Fruit fly (Drosophila melanogaster): Measurements from ENCODE around the gene Dpck.

DNA sequence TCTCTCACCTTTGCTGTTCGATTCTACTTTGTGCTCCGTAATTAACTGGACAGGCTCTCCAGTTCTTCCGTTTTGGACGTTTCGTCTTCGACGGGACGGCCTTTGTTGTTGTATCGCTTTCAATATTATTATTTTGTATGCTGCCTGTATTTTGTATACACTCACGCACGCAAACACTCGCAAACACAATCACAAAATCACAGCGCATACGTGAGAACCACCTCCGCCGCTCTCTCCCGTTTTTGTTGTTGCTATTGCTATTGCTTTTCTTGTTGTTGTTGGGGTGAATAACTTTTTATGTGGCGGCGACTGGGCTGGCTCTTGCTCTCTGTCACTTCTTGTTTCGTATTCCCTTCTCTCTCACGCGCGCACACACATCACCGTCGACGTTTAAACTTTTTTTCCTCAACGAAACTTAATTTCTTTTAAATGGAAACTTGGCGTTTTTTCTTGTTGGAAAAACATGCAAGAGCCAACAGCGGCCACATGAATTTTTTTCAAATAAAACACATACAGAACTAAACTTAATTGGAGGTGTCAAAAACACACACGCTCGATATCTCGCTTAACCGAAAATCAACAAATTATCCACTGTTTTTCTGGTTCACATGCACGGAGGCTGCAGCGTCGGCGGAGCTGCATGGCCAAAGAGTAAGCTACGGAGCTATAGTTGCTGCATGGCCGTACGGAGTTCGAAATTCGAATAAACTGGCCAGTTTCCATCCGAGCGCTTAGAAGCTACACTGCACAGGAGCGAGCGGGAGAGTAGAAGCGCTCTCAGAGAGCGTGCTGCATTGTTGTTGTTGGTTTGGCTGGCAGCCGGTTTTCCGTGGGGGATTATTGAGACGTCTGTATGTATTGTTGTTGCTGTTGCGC, 26.0 kb downstream of the Dpck start:
- TF ChIP-seq rib (GFP tag; IDR thresholded peaks at IDR 0.05): no peak
- no peak for TF ChIP-seq Meics (GFP tag; optimal IDR thresholded peaks at IDR 0.05)
- TF ChIP-seq Dip2 (GFP tag; IDR thresholded peaks at IDR 0.05): no peak
- TF ChIP-seq CG4820 (GFP tag; optimal IDR thresholded peaks at IDR 0.05): no peak
- TF ChIP-seq ci (GFP tag; IDR thresholded peaks at IDR 0.05): no peak
- no peak for TF ChIP-seq CG31388 (GFP tag; optimal IDR thresholded peaks at IDR 0.05)
- no peak for TF ChIP-seq Elba2 (GFP tag; optimal IDR thresholded peaks at IDR 0.05)
- TF ChIP-seq ham (GFP tag; IDR thresholded peaks at IDR 0.05): no peak

Data from whole organism, embryonic.